Worm (Caenorhabditis elegans): ENCODE measurements around the gene fbxb-47.

fbxb-47 gene

ce11 chrII:1706385-1706784, 3.1 kb upstream of the fbxb-47 start, which contains the start of gene sdz-18:
sdz-18 (minus strand) TSS chrII:1706485.
- TF ChIP-seq ztf-23 (GFP tag; IDR thresholded peaks at IDR 0.05), result no peak
- no peak for TF ChIP-seq cog-1 (tag; optimal IDR thresholded peaks at IDR 0.05)
- TF ChIP-seq klf-2 (GFP tag; conservative IDR thresholded peaks at IDR 0.05), result no peak
- no peak for TF ChIP-seq T22C8.4 (GFP tag; IDR thresholded peaks at IDR 0.05)
- TF ChIP-seq ztf-29 (GFP tag; IDR thresholded peaks at IDR 0.05), result no peak
- TF ChIP-seq flt-1 (GFP tag; IDR thresholded peaks at IDR 0.05), result no peak
- TF ChIP-seq ref-1 (GFP tag; conservative IDR thresholded peaks at IDR 0.05), result no peak
- no peak for TF ChIP-seq med-1 (GFP tag; optimal IDR thresholded peaks at IDR 0.05; ENCODE audit: insufficient read depth)
- no peak for TF ChIP-seq tab-1 (GFP tag; IDR thresholded peaks at IDR 0.05)

DNA sequence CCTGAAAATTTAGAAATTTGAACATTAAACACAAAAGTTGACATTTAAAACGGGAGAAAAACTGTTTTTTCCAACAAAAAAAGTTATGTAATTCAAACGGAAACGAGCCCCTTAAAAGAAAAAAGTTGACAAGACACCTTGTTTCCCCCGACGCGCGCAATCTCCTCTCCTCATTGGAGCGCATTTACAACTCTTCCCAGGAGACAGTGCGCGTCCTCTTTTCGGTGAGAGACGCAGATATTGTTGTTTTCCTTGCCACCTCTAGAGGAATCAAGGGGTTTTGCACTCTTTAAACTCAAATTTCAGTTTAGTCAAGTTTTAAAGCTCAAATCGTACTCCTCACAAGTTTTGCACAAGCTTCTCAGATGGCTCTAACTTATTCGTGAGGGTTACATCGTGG, 7.4 kb downstream of the fbxb-47 start, which contains the start of gene F58E1.13:
TSS of gene F58E1.13 (minus strand) at position 12 of the 400 bp plus-strand sequence.
- TF ChIP-seq cog-1 (tag; optimal IDR thresholded peaks at IDR 0.05) (no peak), ref-1 (GFP tag; conservative IDR thresholded peaks at IDR 0.05) (no peak), med-1 (GFP tag; optimal IDR thresholded peaks at IDR 0.05; ENCODE audit: insufficient read depth) (no peak), klf-2 (GFP tag; conservative IDR thresholded peaks at IDR 0.05) (no peak), tab-1 (GFP tag; IDR thresholded peaks at IDR 0.05) (no peak), flt-1 (GFP tag; IDR thresholded peaks at IDR 0.05) (no peak), ztf-29 (GFP tag; IDR thresholded peaks at IDR 0.05) (no peak), ztf-23 (GFP tag; IDR thresholded peaks at IDR 0.05) (no peak), T22C8.4 (GFP tag; IDR thresholded peaks at IDR 0.05) (no peak)

- no peak for TF ChIP-seq klf-2 (GFP tag; conservative IDR thresholded peaks at IDR 0.05)
- no peak for TF ChIP-seq med-1 (GFP tag; optimal IDR thresholded peaks at IDR 0.05; ENCODE audit: insufficient read depth)
- TF ChIP-seq T22C8.4 (GFP tag; IDR thresholded peaks at IDR 0.05), result no peak
- no peak for TF ChIP-seq ref-1 (GFP tag; conservative IDR thresholded peaks at IDR 0.05)
- no peak for TF ChIP-seq ztf-29 (GFP tag; IDR thresholded peaks at IDR 0.05)
- no peak for TF ChIP-seq tab-1 (GFP tag; IDR thresholded peaks at IDR 0.05)
- no peak for TF ChIP-seq cog-1 (tag; optimal IDR thresholded peaks at IDR 0.05)
- TF ChIP-seq ztf-23 (GFP tag; IDR thresholded peaks at IDR 0.05), result no peak
- no peak for TF ChIP-seq flt-1 (GFP tag; IDR thresholded peaks at IDR 0.05)
Observed at ce11 chrII:1694530-1694929, 8.7 kb downstream of the fbxb-47 start, which contains the start of gene fbxc-26. fbxc-26 (minus strand) TSS chrII:1694630.

ce11 chrII:1692827-1693226, 10.4 kb downstream of the fbxb-47 start, which contains the start of gene fbxc-21:
fbxc-21 (minus strand) TSS chrII:1692927.
- no peak for TF ChIP-seq ztf-29 (GFP tag; IDR thresholded peaks at IDR 0.05)
- no peak for TF ChIP-seq cog-1 (tag; optimal IDR thresholded peaks at IDR 0.05)
- no peak for TF ChIP-seq med-1 (GFP tag; optimal IDR thresholded peaks at IDR 0.05; ENCODE audit: insufficient read depth)
- no peak for TF ChIP-seq T22C8.4 (GFP tag; IDR thresholded peaks at IDR 0.05)
- no peak for TF ChIP-seq flt-1 (GFP tag; IDR thresholded peaks at IDR 0.05)
- no peak for TF ChIP-seq klf-2 (GFP tag; conservative IDR thresholded peaks at IDR 0.05)
- no peak for TF ChIP-seq ztf-23 (GFP tag; IDR thresholded peaks at IDR 0.05)
- no peak for TF ChIP-seq ref-1 (GFP tag; conservative IDR thresholded peaks at IDR 0.05)
- TF ChIP-seq tab-1 (GFP tag; IDR thresholded peaks at IDR 0.05), result no peak

- no peak for TF ChIP-seq T22C8.4 (GFP tag; IDR thresholded peaks at IDR 0.05)
Observed at ce11 chrII:1691011-1691410, 12.3 kb downstream of the fbxb-47 start, which contains the start of gene fbxc-22. fbxc-22 (minus strand) TSS chrII:1691111.

ce11 chrII:1688813-1689212, 14.4 kb downstream of the fbxb-47 start, which contains the start of the genes fbxb-18 and fbxb-19:
fbxb-18 (minus strand) TSS chrII:1688913.
fbxb-19 (minus strand) TSS chrII:1689181.
- no peak for TF ChIP-seq med-1 (GFP tag; optimal IDR thresholded peaks at IDR 0.05; ENCODE audit: insufficient read depth)

ce11 chrII:1683742-1684141, 19.5 kb downstream of the fbxb-47 start, which contains the start of gene fbxb-25:
fbxb-25 (plus strand) TSS chrII:1684042.
- TF ChIP-seq med-1 (GFP tag; optimal IDR thresholded peaks at IDR 0.05; ENCODE audit: insufficient read depth), result no peak
- TF ChIP-seq ztf-23 (GFP tag; IDR thresholded peaks at IDR 0.05), result no peak
- no peak for TF ChIP-seq ref-1 (GFP tag; conservative IDR thresholded peaks at IDR 0.05)
- no peak for TF ChIP-seq tab-1 (GFP tag; IDR thresholded peaks at IDR 0.05)

ce11 chrII:1682218-1682617, 21.0 kb downstream of the fbxb-47 start, which contains the start of gene fbxb-26:
fbxb-26 (plus strand) TSS chrII:1682518.
- TF ChIP-seq klf-2 (GFP tag; conservative IDR thresholded peaks at IDR 0.05), result no peak
- TF ChIP-seq cog-1 (tag; optimal IDR thresholded peaks at IDR 0.05), result no peak
- no peak for TF ChIP-seq ztf-29 (GFP tag; IDR thresholded peaks at IDR 0.05)
- TF ChIP-seq tab-1 (GFP tag; IDR thresholded peaks at IDR 0.05), result no peak

DNA sequence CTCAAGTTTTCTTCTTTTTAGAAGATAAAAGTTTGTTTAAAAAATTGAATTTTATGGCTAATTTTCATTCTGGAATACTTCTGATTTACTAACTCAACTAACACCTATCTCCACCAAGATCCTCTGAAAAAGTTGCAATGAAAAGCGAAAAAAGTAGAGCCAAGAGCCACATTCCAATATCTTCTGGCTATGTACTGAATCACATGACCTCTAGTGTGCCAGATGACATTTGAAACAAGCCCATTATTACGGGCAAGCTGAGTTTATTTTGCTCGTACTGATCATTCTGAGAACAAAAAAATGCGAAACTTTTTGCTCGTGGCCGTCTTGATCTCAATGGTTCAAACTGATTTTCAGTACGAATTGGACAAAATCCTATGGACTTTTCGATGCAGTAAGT, 24.2 kb downstream of the fbxb-47 start, which contains the start of gene irld-36:
TSS of gene irld-36 (plus strand) at position 301 of the 400 bp plus-strand sequence.
- TF ChIP-seq ref-1 (GFP tag; conservative IDR thresholded peaks at IDR 0.05), result no peak
- no peak for TF ChIP-seq tab-1 (GFP tag; IDR thresholded peaks at IDR 0.05)
- no peak for TF ChIP-seq med-1 (GFP tag; optimal IDR thresholded peaks at IDR 0.05; ENCODE audit: insufficient read depth)
- no peak for TF ChIP-seq T22C8.4 (GFP tag; IDR thresholded peaks at IDR 0.05)
- no peak for TF ChIP-seq klf-2 (GFP tag; conservative IDR thresholded peaks at IDR 0.05)
- TF ChIP-seq ztf-23 (GFP tag; IDR thresholded peaks at IDR 0.05), result no peak
- TF ChIP-seq cog-1 (tag; optimal IDR thresholded peaks at IDR 0.05), result no peak
- TF ChIP-seq ztf-29 (GFP tag; IDR thresholded peaks at IDR 0.05), result no peak
- no peak for TF ChIP-seq flt-1 (GFP tag; IDR thresholded peaks at IDR 0.05)

- TF ChIP-seq klf-2 (GFP tag; conservative IDR thresholded peaks at IDR 0.05), result no peak
- TF ChIP-seq tab-1 (GFP tag; IDR thresholded peaks at IDR 0.05), result no peak
- TF ChIP-seq med-1 (GFP tag; optimal IDR thresholded peaks at IDR 0.05; ENCODE audit: insufficient read depth), result no peak
- no peak for TF ChIP-seq T22C8.4 (GFP tag; IDR thresholded peaks at IDR 0.05)
- no peak for TF ChIP-seq flt-1 (GFP tag; IDR thresholded peaks at IDR 0.05)
- TF ChIP-seq cog-1 (tag; optimal IDR thresholded peaks at IDR 0.05), result no peak
- TF ChIP-seq ztf-23 (GFP tag; IDR thresholded peaks at IDR 0.05), result no peak
- no peak for TF ChIP-seq ztf-29 (GFP tag; IDR thresholded peaks at IDR 0.05)
- TF ChIP-seq ref-1 (GFP tag; conservative IDR thresholded peaks at IDR 0.05), result no peak
Observed at ce11 chrII:1676088-1676487, 27.2 kb downstream of the fbxb-47 start, which contains the start of gene fbxb-17. fbxb-17 (plus strand) TSS chrII:1676388.
